Worm (Caenorhabditis elegans) whole organism, young adult: ENCODE results near the gene srlf-10.

Experiments used
- B0035.1 ChIP-seq: sonication (generic microtip); optimal IDR thresholded peaks from 2 replicates; lab custom pipeline; 2016; ENCODE audit warnings: missing genetic modification characterization, mild to moderate bottlenecking, missing compliant biosample characterization, missing genotype, missing genetic modification reagents
- B0261.1 ChIP-seq: sonication (generic microtip); optimal IDR thresholded peaks from 2 replicates; lab custom pipeline; 2016; ENCODE audit warnings: mild to moderate bottlenecking, missing genetic modification characterization, moderate library complexity, missing compliant biosample characterization
- C06A6.2 ChIP-seq: fragments of 200-800 bp; sonication (Bioruptor generic); conservative IDR thresholded peaks from 2 replicates; pipeline ENCODE4 v1.3.6; 2022; ENCODE audit warnings: missing genetic modification characterization, missing compliant biosample characterization
- C17E4.6 ChIP-seq: fragments of 200-800 bp; sonication (Bioruptor generic); IDR thresholded peaks from 2 replicates; pipeline ENCODE4 v1.3.6; 2022; ENCODE audit warnings: missing genetic modification reagents, missing genetic modification characterization, missing compliant biosample characterization
- F22D6.2 ChIP-seq: sonication (generic microtip); optimal IDR thresholded peaks from 2 replicates; lab custom pipeline; 2016; ENCODE audit warnings: mild to moderate bottlenecking, missing genetic modification characterization, missing compliant biosample characterization
- F55B11.4 ChIP-seq: sonication (generic microtip); optimal IDR thresholded peaks from 2 replicates; lab custom pipeline; 2016; ENCODE audit warnings: missing compliant biosample characterization, missing genetic modification characterization, borderline replicate concordance; ENCODE audit not compliant: insufficient read depth
- F57C9.4 ChIP-seq: sonication (generic microtip); optimal IDR thresholded peaks from 2 replicates; lab custom pipeline; 2017; ENCODE audit warnings: mild to moderate bottlenecking, missing genetic modification characterization, missing compliant biosample characterization
- Y53F4B.3 ChIP-seq: fragments of 200-800 bp; sonication (Bioruptor generic); IDR thresholded peaks from 2 replicates; pipeline ENCODE4 v1.3.6; 2022; ENCODE audit warnings: missing genetic modification reagents, missing genetic modification characterization, missing compliant biosample characterization
- Y56A3A.18 ChIP-seq: fragments of 200-800 bp; sonication (Bioruptor generic); IDR thresholded peaks from 2 replicates; pipeline ENCODE4 v1.3.6; 2022; ENCODE audit warnings: missing genetic modification reagents, missing genetic modification characterization, missing compliant biosample characterization
- ZK185.1 ChIP-seq: sonication (generic microtip); optimal IDR thresholded peaks from 2 replicates; lab custom pipeline; 2016; ENCODE audit warnings: mild to moderate bottlenecking, missing genetic modification characterization, missing compliant biosample characterization; ENCODE audit not compliant: poor library complexity, severe bottlenecking
- akir-1 ChIP-seq: fragments of 200-800 bp; sonication (Bioruptor generic); optimal IDR thresholded peaks from 2 replicates; lab custom pipeline; 2018; ENCODE audit warnings: mild to moderate bottlenecking, missing genetic modification characterization, moderate library complexity, missing compliant biosample characterization
- aptf-3 ChIP-seq: fragments of 200-800 bp; sonication (Bioruptor generic); IDR thresholded peaks from 2 replicates; pipeline ENCODE4 v1.3.6; 2022; ENCODE audit warnings: missing genetic modification characterization, missing compliant biosample characterization
- athp-1 ChIP-seq: sonication (generic microtip); optimal IDR thresholded peaks from 2 replicates; lab custom pipeline; 2017; ENCODE audit warnings: mild to moderate bottlenecking, missing genetic modification characterization, missing compliant biosample characterization
- attf-3 ChIP-seq: fragments of 200-800 bp; sonication (Bioruptor generic); conservative IDR thresholded peaks from 2 replicates; pipeline ENCODE4 v1.3.6; 2022; ENCODE audit warnings: missing genetic modification reagents, missing genetic modification characterization, missing compliant biosample characterization
- attf-5 ChIP-seq: fragments of 200-800 bp; sonication (Bioruptor generic); optimal IDR thresholded peaks from 2 replicates; lab custom pipeline; 2018; ENCODE audit warnings: mild to moderate bottlenecking, missing genetic modification characterization, missing compliant biosample characterization
- ceh-100 ChIP-seq: fragments of 200-800 bp; sonication (Bioruptor generic); IDR thresholded peaks from 2 replicates; pipeline ENCODE4 v1.3.6; 2022; ENCODE audit warnings: missing genetic modification reagents, missing genetic modification characterization, missing compliant biosample characterization
- ceh-91 ChIP-seq: fragments of 200-800 bp; sonication (Bioruptor generic); IDR thresholded peaks from 2 replicates; pipeline ENCODE4 v1.3.6; 2022; ENCODE audit warnings: missing genetic modification reagents, missing genetic modification characterization, missing compliant biosample characterization
- dox-1 ChIP-seq: fragments of 200-800 bp; sonication (Bioruptor generic); IDR thresholded peaks from 2 replicates; pipeline ENCODE4 v1.3.6; 2022; ENCODE audit warnings: missing genetic modification reagents, missing genetic modification characterization, missing compliant biosample characterization
- dpl-1 ChIP-seq: fragments of 150-350 bp; optimal IDR thresholded peaks from 2 replicates; lab custom pipeline; 2014; ENCODE audit warnings: missing biosample characterization, missing genetic modification reagents, missing genetic modification characterization
- egl-44 ChIP-seq: fragments of 200-800 bp; sonication (Bioruptor generic); IDR thresholded peaks from 2 replicates; pipeline ENCODE4 v1.3.6; 2022; ENCODE audit warnings: missing genetic modification reagents, missing genetic modification characterization, missing compliant biosample characterization
- egrh-3 ChIP-seq: fragments of 200-800 bp; sonication (Bioruptor generic); IDR thresholded peaks from 2 replicates; pipeline ENCODE4 v1.3.6; 2022; ENCODE audit warnings: missing genetic modification reagents, missing genetic modification characterization, missing compliant biosample characterization
- ets-4 ChIP-seq: fragments of 200-800 bp; sonication (Bioruptor generic); optimal IDR thresholded peaks from 2 replicates; lab custom pipeline; 2018; ENCODE audit warnings: mild to moderate bottlenecking, missing genetic modification characterization, missing compliant biosample characterization
- gei-17 ChIP-seq: fragments of 200-800 bp; sonication (Bioruptor generic); optimal IDR thresholded peaks from 2 replicates; lab custom pipeline; 2018; ENCODE audit warnings: mild to moderate bottlenecking, missing genetic modification characterization, missing compliant biosample characterization
- hmg-20 ChIP-seq: fragments of 200-800 bp; sonication (Bioruptor generic); IDR thresholded peaks from 2 replicates; pipeline ENCODE4 v1.3.6; 2022; ENCODE audit warnings: missing genetic modification reagents, missing genetic modification characterization, missing compliant biosample characterization
- hrde-1 ChIP-seq: sonication (generic microtip); optimal IDR thresholded peaks from 2 replicates; lab custom pipeline; 2016; ENCODE audit warnings: missing genetic modification characterization, mild to moderate bottlenecking, missing compliant biosample characterization, moderate library complexity, missing genotype, missing genetic modification reagents, borderline replicate concordance
- let-526 ChIP-seq: fragments of 200-800 bp; sonication (Bioruptor generic); IDR thresholded peaks from 2 replicates; pipeline ENCODE4 v1.3.6; 2022; ENCODE audit warnings: missing genetic modification reagents, missing genetic modification characterization, missing compliant biosample characterization
- let-607 ChIP-seq, 2 experiments: fragments of 200-800 bp in 1 of 2; sonication (Bioruptor generic) in 1 of 2; sonication (generic microtip) in 1 of 2; optimal IDR thresholded peaks; 2 replicates each; lab custom pipeline; 2016 to 2018; ENCODE audit warnings: mild to moderate bottlenecking in 2 of 2, missing compliant biosample characterization in 2 of 2, missing genetic modification characterization in 2 of 2, moderate library complexity in 2 of 2, missing genotype in 1 of 2
- lin-40 ChIP-seq: sonication (generic microtip); optimal IDR thresholded peaks from 2 replicates; lab custom pipeline; 2016; ENCODE audit warnings: missing genetic modification characterization, mild to moderate bottlenecking, missing compliant biosample characterization, missing genotype, missing genetic modification reagents
- lir-1 ChIP-seq: fragments of 200-800 bp; sonication (Bioruptor generic); conservative IDR thresholded peaks from 2 replicates; pipeline ENCODE4 v1.3.6; 2022; ENCODE audit warnings: missing genetic modification reagents, missing genetic modification characterization, missing compliant biosample characterization
- lsl-1 ChIP-seq: fragments of 200-800 bp; sonication (Bioruptor generic); optimal IDR thresholded peaks from 2 replicates; lab custom pipeline; 2018; ENCODE audit warnings: mild to moderate bottlenecking, missing genetic modification characterization, moderate library complexity, missing compliant biosample characterization
- madf-10 ChIP-seq: sonication (generic microtip); optimal IDR thresholded peaks from 2 replicates; lab custom pipeline; 2016; ENCODE audit warnings: mild to moderate bottlenecking, missing genetic modification characterization, missing compliant biosample characterization
- madf-6 ChIP-seq: fragments of 200-800 bp; sonication (Bioruptor generic); IDR thresholded peaks from 2 replicates; pipeline ENCODE4 v1.3.6; 2022; ENCODE audit warnings: missing genetic modification reagents, missing genetic modification characterization, missing compliant biosample characterization
- madf-8 ChIP-seq: fragments of 200-800 bp; sonication (Bioruptor generic); conservative IDR thresholded peaks from 2 replicates; pipeline ENCODE4 v1.3.6; 2022; ENCODE audit warnings: missing genetic modification reagents, missing genetic modification characterization, missing compliant biosample characterization
- nhr-120 ChIP-seq: fragments of 200-800 bp; sonication (Bioruptor generic); IDR thresholded peaks from 2 replicates; pipeline ENCODE4 v1.3.6; 2022; ENCODE audit warnings: missing genetic modification characterization, missing compliant biosample characterization
- nhr-27 ChIP-seq: fragments of 200-800 bp; sonication (Bioruptor generic); optimal IDR thresholded peaks from 2 replicates; lab custom pipeline; 2018; ENCODE audit warnings: mild to moderate bottlenecking, missing genetic modification characterization, moderate library complexity, missing compliant biosample characterization
- rcor-1 ChIP-seq: fragments of 200-800 bp; sonication (Bioruptor generic); IDR thresholded peaks from 2 replicates; pipeline ENCODE4 v1.3.6; 2022; ENCODE audit warnings: missing genetic modification reagents, missing genetic modification characterization, missing compliant biosample characterization
- snpc-1.3 ChIP-seq: sonication (generic microtip); optimal IDR thresholded peaks from 2 replicates; lab custom pipeline; 2017; ENCODE audit warnings: missing genetic modification characterization, mild to moderate bottlenecking, missing compliant biosample characterization, antibody characterized with exemption, moderate library complexity, missing genotype, missing genetic modification reagents; ENCODE audit not compliant: insufficient read depth
- somi-1 ChIP-seq: fragments of 200-800 bp; sonication (Bioruptor generic); optimal IDR thresholded peaks from 2 replicates; lab custom pipeline; 2018; ENCODE audit warnings: mild to moderate bottlenecking, missing genetic modification characterization, missing compliant biosample characterization
- tbx-9 ChIP-seq: sonication (generic microtip); optimal IDR thresholded peaks from 2 replicates; lab custom pipeline; 2016; ENCODE audit warnings: borderline replicate concordance, missing genetic modification characterization, inconsistent platforms, missing compliant biosample characterization
- tlf-1 ChIP-seq: fragments of 200-800 bp; sonication (Bioruptor generic); optimal IDR thresholded peaks from 2 replicates; lab custom pipeline; 2018; ENCODE audit warnings: mild to moderate bottlenecking, missing genetic modification characterization, missing compliant biosample characterization
- xnd-1 ChIP-seq: sonication (generic microtip); optimal IDR thresholded peaks from 2 replicates; lab custom pipeline; 2016; ENCODE audit warnings: missing genotype, missing genetic modification reagents, missing genetic modification characterization, missing compliant biosample characterization
- ztf-18 ChIP-seq: sonication (generic microtip); optimal IDR thresholded peaks from 2 replicates; lab custom pipeline; 2016; ENCODE audit warnings: missing genotype, mild to moderate bottlenecking, missing genetic modification characterization, missing compliant biosample characterization
- ztf-26 ChIP-seq: sonication (generic microtip); optimal IDR thresholded peaks from 2 replicates; lab custom pipeline; 2017; ENCODE audit warnings: missing genetic modification characterization, missing compliant biosample characterization

Gene srlf-10

ce11 chrIII:13429668-13430067, 27.7 kb downstream of the srlf-10 start, which contains the start of gene bli-5:
bli-5 (minus strand) TSS chrIII:13429768.
- TF ChIP-seq attf-3 (GFP tag; lab: Robert Waterston, UW), result no peak
- TF ChIP-seq let-526, result no peak
- TF ChIP-seq ZK185.1 (tag; lab: Kevin White, UChicago), result no peak
- no peak for TF ChIP-seq ets-4 (GFP tag; lab: Kevin White, UChicago)
- TF ChIP-seq attf-5 (GFP tag; lab: Kevin White, UChicago), result no peak
- TF ChIP-seq snpc-1.3, result no peak
- TF ChIP-seq, all 124 proteins: peak for 0

- no peak for TF ChIP-seq tbx-9
- no peak for TF ChIP-seq B0261.1 (tag; lab: Kevin White, UChicago)
- no peak for TF ChIP-seq nhr-27 (tag; lab: Kevin White, UChicago)
- no peak for TF ChIP-seq dpl-1 (GFP tag; lab: Kevin White, UChicago)
- no peak for TF ChIP-seq madf-8 (GFP tag; lab: Robert Waterston, UW)
- TF ChIP-seq hmg-20 (GFP tag; lab: Robert Waterston, UW), result no peak
- TF ChIP-seq tlf-1 (GFP tag; lab: Kevin White, UChicago), result no peak
- TF ChIP-seq F22D6.2, result no peak
- TF ChIP-seq ztf-26 (tag; lab: Kevin White, UChicago), result no peak
- TF ChIP-seq athp-1 (tag; lab: Kevin White, UChicago), result no peak
- TF ChIP-seq nhr-120 (GFP tag; lab: Robert Waterston, UW), result no peak
- no peak for TF ChIP-seq C17E4.6
- TF ChIP-seq dox-1 (GFP tag; lab: Robert Waterston, UW), result no peak
- TF ChIP-seq, all 124 proteins: peak for 0
Measured at ce11 chrIII:13430162-13430561, 28.2 kb downstream of the srlf-10 start, which contains the start of gene trf-1. trf-1 (plus strand) TSS chrIII:13430462.

- no peak for TF ChIP-seq egl-44 (GFP tag; lab: Robert Waterston, UW)
- TF ChIP-seq C06A6.2 (GFP tag; lab: Robert Waterston, UW), result no peak
- no peak for TF ChIP-seq madf-10 (tag; lab: Kevin White, UChicago)
- no peak for TF ChIP-seq B0035.1
- TF ChIP-seq ets-4 (GFP tag; lab: Kevin White, UChicago), result no peak
- TF ChIP-seq lsl-1 (GFP tag; lab: Kevin White, UChicago), result no peak
- no peak for TF ChIP-seq gei-17 (GFP tag; lab: Kevin White, UChicago)
- TF ChIP-seq F22D6.2, result no peak
- TF ChIP-seq madf-6 (GFP tag; lab: Robert Waterston, UW), result no peak
- TF ChIP-seq egrh-3 (GFP tag; lab: Robert Waterston, UW), result no peak
- TF ChIP-seq Y56A3A.18, result no peak
- no peak for TF ChIP-seq aptf-3
Measured at ce11 chrIII:13434404-13434803, 32.4 kb downstream of the srlf-10 start, which contains the start of gene F45G2.7. F45G2.7 (minus strand) TSS chrIII:13434504.

ce11 chrIII:13435570-13435969, 33.6 kb downstream of the srlf-10 start, which contains the start of gene F45G2.8:
F45G2.8 (minus strand) TSS chrIII:13435670.
- TF ChIP-seq hrde-1 (tag; lab: Kevin White, UChicago) (no peak), akir-1 (GFP tag; lab: Kevin White, UChicago) (no peak), Y56A3A.18 (no peak), F57C9.4 (tag; lab: Kevin White, UChicago) (no peak), gei-17 (GFP tag; lab: Kevin White, UChicago) (no peak), rcor-1 (GFP tag; lab: Robert Waterston, UW) (no peak), F55B11.4 (tag; lab: Kevin White, UChicago) (no peak), ztf-26 (tag; lab: Kevin White, UChicago) (no peak), ceh-100 (no peak), dpl-1 (GFP tag; lab: Kevin White, UChicago) (no peak), lir-1 (GFP tag; lab: Robert Waterston, UW) (no peak), athp-1 (tag; lab: Kevin White, UChicago) (no peak), lin-40 (tag; lab: Kevin White, UChicago) (no peak), ceh-91 (no peak), madf-8 (GFP tag; lab: Robert Waterston, UW) (no peak), Y53F4B.3 (GFP tag; lab: Robert Waterston, UW) (no peak), somi-1 (GFP tag; lab: Kevin White, UChicago) (no peak), let-607 (tag; optimal IDR thresholded peaks at IDR 0.05; lab: Kevin White, UChicago) (no peak), xnd-1 (no peak), ztf-18 (tag; lab: Kevin White, UChicago) (no peak)
